Worm (Caenorhabditis elegans) whole organism, late embryonic: ENCODE measurements around the gene fbxb-114.
A peak's percentile ranks its signal among the peaks of the same experiment; 100 is the strongest.

Experiments
- K02D7.2 ChIP-seq: sonication (generic microtip); optimal IDR thresholded peaks from 2 replicates; lab custom pipeline; 2017; ENCODE audit warnings: mild to moderate bottlenecking, missing genetic modification characterization, missing compliant biosample characterization
- Y22D7AL.16 ChIP-seq: sonication (generic microtip); optimal IDR thresholded peaks from 2 replicates; lab custom pipeline; 2016; ENCODE audit warnings: missing genetic modification characterization, missing compliant biosample characterization
- ama-1 ChIP-seq: fragments of 150-350 bp; optimal IDR thresholded peaks from 2 replicates; lab custom pipeline; 2014
- ceh-30 ChIP-seq: fragments of 150-350 bp; optimal IDR thresholded peaks from 2 replicates; lab custom pipeline; 2014; ENCODE audit warnings: missing biosample characterization, missing genetic modification characterization
- ceh-9 ChIP-seq: sonication (generic microtip); optimal IDR thresholded peaks from 2 replicates; lab custom pipeline; 2016; ENCODE audit warnings: mild to moderate bottlenecking, missing genetic modification characterization, inconsistent platforms, missing compliant biosample characterization
- elt-2 ChIP-seq: sonication (generic microtip); optimal IDR thresholded peaks from 2 replicates; lab custom pipeline; 2016; ENCODE audit warnings: missing genetic modification reagents, missing genetic modification characterization, missing compliant biosample characterization
- ets-4 ChIP-seq: sonication (generic microtip); optimal IDR thresholded peaks from 2 replicates; lab custom pipeline; 2016; ENCODE audit warnings: missing genetic modification characterization, missing compliant biosample characterization
- nhr-11 ChIP-seq: fragments of 150-350 bp; optimal IDR thresholded peaks from 2 replicates; lab custom pipeline; 2014; ENCODE audit warnings: missing biosample characterization, missing genetic modification characterization
- pat-9 ChIP-seq: fragments of 200-800 bp; sonication (Bioruptor generic); optimal IDR thresholded peaks from 2 replicates; lab custom pipeline; 2018; ENCODE audit warnings: mild to moderate bottlenecking, missing genetic modification characterization, moderate library complexity, missing compliant biosample characterization
- pha-4 ChIP-seq: fragments of 150-350 bp; optimal IDR thresholded peaks from 2 replicates; lab custom pipeline; 2018; ENCODE audit warnings: missing biosample characterization, missing genetic modification reagents, missing genetic modification characterization
- sdc-2 ChIP-seq: sonication (generic microtip); optimal IDR thresholded peaks from 2 replicates; lab custom pipeline; 2016; ENCODE audit warnings: missing genotype, missing genetic modification characterization, missing compliant biosample characterization
- tbx-2 ChIP-seq: sonication (generic microtip); optimal IDR thresholded peaks from 2 replicates; lab custom pipeline; 2016; ENCODE audit warnings: missing genetic modification characterization, missing compliant biosample characterization
- tbx-7 ChIP-seq: sonication (generic microtip); optimal IDR thresholded peaks from 2 replicates; lab custom pipeline; 2016; ENCODE audit warnings: missing genotype, missing genetic modification characterization, missing compliant biosample characterization
- unc-55 ChIP-seq: sonication (generic microtip); optimal IDR thresholded peaks from 2 replicates; lab custom pipeline; 2017; ENCODE audit warnings: missing biosample characterization, missing genetic modification reagents, missing genetic modification characterization

DNA sequence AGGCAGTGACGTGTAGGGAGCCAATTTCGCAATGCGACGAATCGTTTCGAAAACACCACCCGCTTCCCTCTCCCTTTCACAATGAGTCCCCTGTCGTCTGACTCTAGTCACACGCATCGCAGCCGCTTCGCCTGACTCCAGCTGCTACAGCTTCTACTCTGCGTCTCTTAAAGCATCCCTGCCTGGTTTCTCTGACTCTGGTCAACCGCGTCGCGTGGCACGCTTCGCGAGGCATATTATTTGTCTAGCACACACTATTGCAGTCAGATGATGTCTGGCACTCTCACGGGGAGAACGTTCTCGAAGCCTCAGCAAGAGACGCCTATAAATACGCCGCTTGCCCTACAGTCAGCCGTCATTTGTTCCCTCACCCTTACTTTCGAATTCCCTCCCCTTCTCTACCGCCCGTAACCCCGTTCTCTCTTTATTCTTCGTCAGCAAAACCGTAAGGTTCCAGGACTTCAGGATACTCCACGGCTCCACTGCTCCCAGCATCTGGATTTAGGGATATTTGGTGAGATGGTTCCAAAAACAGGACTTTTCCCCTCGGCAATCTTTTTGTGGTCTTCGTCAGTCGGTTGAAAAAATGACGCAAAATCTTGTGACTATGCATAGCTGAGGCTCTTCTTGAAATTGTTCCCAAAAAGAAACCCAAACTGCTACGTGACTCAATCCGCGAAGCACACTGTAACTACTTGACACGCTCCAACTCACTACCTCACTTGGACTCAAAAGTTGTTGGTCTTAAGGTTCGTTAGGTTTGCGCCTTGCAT lies 8.1 kb downstream of the fbxb-114 start:
- peak; percentile 84 for TF ChIP-seq nhr-11 (tag; lab: Kevin White, UChicago)
- TF ChIP-seq tbx-2 (tag; lab: Kevin White, UChicago) = peak; percentile 98
- peak; percentile 83 for TF ChIP-seq ets-4 (tag; lab: Kevin White, UChicago)
- peak; percentile 93 for TF ChIP-seq sdc-2
- TF ChIP-seq ama-1 (lab: Kevin White, UChicago) = peak; percentile 98
- peak; percentile 47 for TF ChIP-seq Y22D7AL.16 (tag; lab: Kevin White, UChicago)
- peak; percentile 41 for TF ChIP-seq K02D7.2 (tag; lab: Kevin White, UChicago)
- peak; percentile 31 for TF ChIP-seq pat-9 (tag; lab: Kevin White, UChicago)
- TF ChIP-seq ceh-9 = no peak
- TF ChIP-seq elt-2 (tag; lab: Kevin White, UChicago) = peak; percentile 71
- peak; percentile 34 for TF ChIP-seq tbx-7 (tag; lab: Kevin White, UChicago)
- peak; percentile 98 for TF ChIP-seq unc-55 (GFP tag; lab: Kevin White, UChicago)
- TF ChIP-seq ceh-30 (tag; lab: Kevin White, UChicago) = peak; percentile 74
- TF ChIP-seq pha-4 = no peak
